Worm (Caenorhabditis elegans): ENCODE data around the gene bath-29.
"Not testable (repeated sequence)": the region's sequence is repeated elsewhere in the genome, so short reads cannot be mapped to it uniquely, and the experiment has no call there.

ce11 chrII:3365569-3365968 is 17.2 kb downstream of the bath-29 start:
- TF ChIP-seq ztf-29 (GFP tag; IDR thresholded peaks at IDR 0.05); cog-1 (tag; optimal IDR thresholded peaks at IDR 0.05); ref-1 (GFP tag; conservative IDR thresholded peaks at IDR 0.05): not testable (repeated sequence)
- peak; percentile 11; the same call in 1 of the 2 replicates for TF ChIP-seq flt-1 (GFP tag; IDR thresholded peaks at IDR 0.05)
